Worm (Caenorhabditis elegans) whole organism, L4/young adult: ENCODE measurements around the gene acsd-1.
A peak's percentile ranks its signal among the peaks of the same experiment; 100 is the strongest.

ENCODE experiments used
- W03F9.2 ChIP-seq: fragments of 150-350 bp; optimal IDR thresholded peaks from 2 replicates; lab custom pipeline; 2014; ENCODE audit warnings: missing biosample characterization, missing genetic modification characterization
- dao-5 ChIP-seq: sonication (generic microtip); optimal IDR thresholded peaks from 2 replicates; lab custom pipeline; 2016; ENCODE audit warnings: missing genotype, missing genetic modification characterization, moderate library complexity, missing compliant biosample characterization
- him-1 ChIP-seq: sonication (generic microtip); optimal IDR thresholded peaks from 2 replicates; lab custom pipeline; 2016; ENCODE audit warnings: missing genotype, missing genetic modification reagents, missing genetic modification characterization, missing compliant biosample characterization

- TF ChIP-seq W03F9.2 (tag; lab: Kevin White, UChicago), result peak; percentile 98
- TF ChIP-seq dao-5, result no peak
- TF ChIP-seq him-1 (tag; lab: Kevin White, UChicago), result peak; percentile 23
Observed at ce11 chrIII:1080536-1080935, 35.7 kb upstream of the acsd-1 start, which contains the start of the genes rab-18 and kbp-4.
